Fruit fly (Drosophila melanogaster): ENCODE results near the gene Pmm2.

Gene Pmm2

DNA sequence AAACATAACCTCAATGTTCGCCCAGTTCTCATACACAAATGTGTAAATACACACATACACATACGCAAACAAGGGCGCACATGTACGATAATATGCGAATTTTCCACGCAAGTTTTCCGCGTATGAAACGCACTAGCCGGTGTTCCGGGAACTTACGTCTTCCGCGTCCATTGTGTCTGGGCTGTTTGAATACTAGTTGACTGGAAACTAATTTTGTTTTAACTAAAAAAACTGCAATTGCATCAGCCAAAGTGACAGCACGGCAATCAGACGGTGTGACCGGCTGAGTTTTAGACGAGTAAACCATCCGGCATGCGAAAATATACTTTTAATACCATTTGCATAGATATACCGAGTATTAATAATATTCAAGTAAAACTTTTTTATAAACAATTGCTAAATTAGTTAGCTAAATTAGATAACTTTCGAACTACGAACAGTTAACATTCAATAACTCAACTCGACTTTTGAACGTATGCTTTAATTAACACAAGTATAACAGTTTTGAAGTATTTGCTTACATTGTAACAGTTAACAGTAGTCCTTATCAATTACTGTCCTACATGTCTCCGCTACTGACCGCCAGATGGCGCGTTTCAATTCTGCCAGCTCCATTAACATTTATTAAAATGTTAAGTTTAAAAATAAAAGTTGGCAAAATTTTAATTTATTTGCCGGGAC, 7.8 kb upstream of the Pmm2 start, which contains the start of gene eIF2beta (continued):
- TF ChIP-seq ss (GFP tag; optimal IDR thresholded peaks at IDR 0.05), result no peak
- peak; percentile 14 for TF ChIP-seq CG34406 (GFP tag; optimal IDR thresholded peaks at IDR 0.05)
- TF ChIP-seq net (GFP tag; optimal IDR thresholded peaks at IDR 0.05), result peak; percentile 62
- TF ChIP-seq CG6854 (GFP tag; optimal IDR thresholded peaks at IDR 0.05), result peak; percentile 37
- TF ChIP-seq Hr39 (GFP tag; optimal IDR thresholded peaks at IDR 0.05), result peak; percentile 31
- TF ChIP-seq Sox102F (GFP tag; optimal IDR thresholded peaks at IDR 0.05), result peak; percentile 75
- no peak for TF ChIP-seq CG15336 (GFP tag; IDR thresholded peaks at IDR 0.05)
- TF ChIP-seq Hr38 (GFP tag; optimal IDR thresholded peaks at IDR 0.05), result no peak
- TF ChIP-seq CG3919 (GFP tag; optimal IDR thresholded peaks at IDR 0.05), result peak; percentile 81
- TF ChIP-seq CG11902 (GFP tag; optimal IDR thresholded peaks at IDR 0.05), result no peak
- TF ChIP-seq Met (GFP tag; optimal IDR thresholded peaks at IDR 0.05), result peak; percentile 74
- TF ChIP-seq Ets96B (tag; optimal IDR thresholded peaks at IDR 0.05), result no peak
- TF ChIP-seq Eip75B (GFP tag; optimal IDR thresholded peaks at IDR 0.05), result peak; percentile 16
- TF ChIP-seq vri (GFP tag; optimal IDR thresholded peaks at IDR 0.05), result peak; percentile 44
- TF ChIP-seq esn (GFP tag; optimal IDR thresholded peaks at IDR 0.05), result peak; percentile 71

DNA sequence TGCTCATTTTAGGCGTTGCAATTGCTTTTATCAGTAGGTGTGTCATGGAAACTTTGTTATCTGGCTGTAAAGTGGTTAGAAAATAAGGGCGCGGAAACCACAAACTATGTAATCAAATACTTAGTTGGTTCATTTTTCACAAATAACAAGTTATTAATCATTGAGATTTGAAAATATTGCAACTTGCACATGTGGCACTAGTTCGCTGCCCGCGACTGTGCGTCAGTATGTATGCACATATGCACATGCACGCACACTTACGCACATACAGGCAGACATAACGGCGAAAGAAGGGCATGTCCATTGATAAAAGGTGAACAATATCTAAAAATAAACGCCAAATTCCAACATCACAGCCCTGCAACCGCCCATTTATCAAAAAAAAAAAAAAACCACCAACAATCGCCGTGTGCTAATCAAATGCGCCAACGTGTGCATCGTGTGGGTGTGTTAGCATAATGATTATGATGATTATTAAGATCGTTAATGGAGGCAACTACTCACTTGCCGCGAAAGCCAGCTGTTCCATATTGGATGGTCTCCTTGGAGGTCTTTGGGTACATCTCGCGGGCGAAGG, 4.9 kb upstream of the Pmm2 start:
- no peak for TF ChIP-seq fd59A (GFP tag; optimal IDR thresholded peaks at IDR 0.05)
- no peak for TF ChIP-seq svp (GFP tag)
- peak; percentile 76 for TF ChIP-seq topi (GFP tag; optimal IDR thresholded peaks at IDR 0.05)
- peak; percentile 60 for TF ChIP-seq CG15336 (GFP tag; IDR thresholded peaks at IDR 0.05)
- TF ChIP-seq eg (GFP tag; IDR thresholded peaks at IDR 0.05), result peak; percentile 86
- TF ChIP-seq fd85E (GFP tag; optimal IDR thresholded peaks at IDR 0.05), result no peak
- peak; percentile 50 for TF ChIP-seq Eip75B (GFP tag; optimal IDR thresholded peaks at IDR 0.05)
- TF ChIP-seq Sox15 (GFP tag; optimal IDR thresholded peaks at IDR 0.05), result no peak
- peak in 1 of 2 experiments; percentile 63 for TF ChIP-seq salr (GFP tag; optimal IDR thresholded peaks at IDR 0.05)
- TF ChIP-seq CG6163 (GFP tag; IDR thresholded peaks at IDR 0.05), result peak; percentile 76
- TF ChIP-seq ss (GFP tag; optimal IDR thresholded peaks at IDR 0.05), result peak; percentile 43 to 45
- peak; percentile 21 for TF ChIP-seq CG8319 (GFP tag; optimal IDR thresholded peaks at IDR 0.05)
- TF ChIP-seq fkh (GFP tag; optimal IDR thresholded peaks at IDR 0.05), result no peak
- TF ChIP-seq CG32006 (GFP tag; optimal IDR thresholded peaks at IDR 0.05), result peak; percentile 65
- peak; percentile 60 for TF ChIP-seq Ets21C (GFP tag; optimal IDR thresholded peaks at IDR 0.05)
- peak; percentile 79 for TF ChIP-seq esn (GFP tag; optimal IDR thresholded peaks at IDR 0.05)
- TF ChIP-seq CG4318 (GFP tag; optimal IDR thresholded peaks at IDR 0.05), result no peak
- peak; percentile 65 for TF ChIP-seq Eip93F (GFP tag; optimal IDR thresholded peaks at IDR 0.05)
- TF ChIP-seq vri (GFP tag; optimal IDR thresholded peaks at IDR 0.05), result peak; percentile 71
- peak; percentile 64 for TF ChIP-seq CG11294 (GFP tag; IDR thresholded peaks at IDR 0.05)
- peak; percentile 74 for TF ChIP-seq Sox14 (GFP tag; optimal IDR thresholded peaks at IDR 0.05)
- TF ChIP-seq Gug (GFP tag; IDR thresholded peaks at IDR 0.05), result peak; percentile 51
- TF ChIP-seq CG31627 (GFP tag; optimal IDR thresholded peaks at IDR 0.05), result peak; percentile 73
- peak; percentile 70 for TF ChIP-seq pdm3 (GFP tag; optimal IDR thresholded peaks at IDR 0.05)
- peak; percentile 74 for TF ChIP-seq Met (GFP tag; optimal IDR thresholded peaks at IDR 0.05)
- TF ChIP-seq CG7368 (GFP tag; optimal IDR thresholded peaks at IDR 0.05), result peak; percentile 48
- TF ChIP-seq Hr4 (GFP tag; optimal IDR thresholded peaks at IDR 0.05), result peak; percentile 68
- TF ChIP-seq spab (GFP tag; optimal IDR thresholded peaks at IDR 0.05), result peak; percentile 51
- TF ChIP-seq OdsH (GFP tag; optimal IDR thresholded peaks at IDR 0.05), result peak; percentile 72
- peak; percentile 40 for TF ChIP-seq Lpt (GFP tag; optimal IDR thresholded peaks at IDR 0.05)
- peak; percentile 94 for TF ChIP-seq Eip78C (GFP tag)
- TF ChIP-seq CG9139 (GFP tag; optimal IDR thresholded peaks at IDR 0.05), result no peak
- no peak for TF ChIP-seq Blimp-1 (GFP tag; optimal IDR thresholded peaks at IDR 0.05)
- peak; percentile 61 for TF ChIP-seq lz (GFP tag; optimal IDR thresholded peaks at IDR 0.05)
- peak; percentile 62 for TF ChIP-seq Smox (GFP tag; optimal IDR thresholded peaks at IDR 0.05)
- peak; percentile 18 for TF ChIP-seq CG11902 (GFP tag; optimal IDR thresholded peaks at IDR 0.05)
- no peak for TF ChIP-seq Hr38 (GFP tag; optimal IDR thresholded peaks at IDR 0.05)
- TF ChIP-seq Sox102F (GFP tag; optimal IDR thresholded peaks at IDR 0.05), result no peak
- TF ChIP-seq CG10669 (GFP tag; optimal IDR thresholded peaks at IDR 0.05), result peak; percentile 59
- peak; percentile 46 for TF ChIP-seq CG3032 (tag; optimal IDR thresholded peaks at IDR 0.05)
- TF ChIP-seq CG6808 (GFP tag; optimal IDR thresholded peaks at IDR 0.05), result peak; percentile 51

Data from whole organism, prepupa.